Fruit fly (Drosophila melanogaster) whole organism, prepupa: Measurements from ENCODE around the gene CG3552.

Experiments
- CG11902 ChIP-seq: fragments of 200-800 bp; sonication (Bioruptor generic); optimal IDR thresholded peaks from 3 replicates; lab custom pipeline; 2016; ENCODE audit warnings: missing biosample characterization, missing genetic modification characterization
- CG15336 ChIP-seq: fragments of 200-800 bp; sonication (Bioruptor generic); IDR thresholded peaks from 2 replicates; pipeline ENCODE4 v1.3.6; 2022; ENCODE audit warnings: missing biosample characterization, missing genetic modification characterization
- CG1621 ChIP-seq: fragments of 200-800 bp; sonication (Bioruptor generic); optimal IDR thresholded peaks from 3 replicates; lab custom pipeline; 2018; ENCODE audit warnings: missing biosample characterization, mild to moderate bottlenecking, missing genetic modification characterization
- CG3032 ChIP-seq: fragments of 200-800 bp; optimal IDR thresholded peaks from 2 replicates; lab custom pipeline; 2019; ENCODE audit warnings: missing biosample characterization, mild to moderate bottlenecking, missing genetic modification characterization, moderate library complexity
- CG31627 ChIP-seq: fragments of 200-800 bp; sonication (Bioruptor generic); optimal IDR thresholded peaks from 3 replicates; lab custom pipeline; 2016; ENCODE audit warnings: missing biosample characterization, missing genetic modification characterization
- CG32006 ChIP-seq: fragments of 200-800 bp; sonication (Bioruptor generic); optimal IDR thresholded peaks from 3 replicates; lab custom pipeline; 2017; ENCODE audit warnings: missing biosample characterization, mild to moderate bottlenecking, missing genetic modification characterization
- CG3919 ChIP-seq: fragments of 200-800 bp; sonication (Bioruptor generic); optimal IDR thresholded peaks from 3 replicates; lab custom pipeline; 2016; ENCODE audit warnings: missing biosample characterization, missing genetic modification characterization
- CG4318 ChIP-seq: fragments of 200-800 bp; sonication (Bioruptor generic); optimal IDR thresholded peaks from 3 replicates; lab custom pipeline; 2017; ENCODE audit warnings: missing biosample characterization, mild to moderate bottlenecking, missing genetic modification characterization
- CG6163 ChIP-seq: fragments of 200-800 bp; sonication (Bioruptor generic); IDR thresholded peaks from 3 replicates; pipeline ENCODE4 v1.3.6; 2022; ENCODE audit warnings: missing biosample characterization, missing genetic modification characterization
- CG6276 ChIP-seq: fragments of 200-800 bp; sonication (Bioruptor generic); optimal IDR thresholded peaks from 2 replicates; lab custom pipeline; 2017; ENCODE audit warnings: missing biosample characterization, mild to moderate bottlenecking, missing genetic modification characterization
- CG6808 ChIP-seq: fragments of 200-800 bp; sonication (Bioruptor generic); optimal IDR thresholded peaks from 3 replicates; lab custom pipeline; 2017; ENCODE audit warnings: missing biosample characterization, missing genetic modification characterization, mild to moderate bottlenecking, moderate library complexity, missing genetic modification reagents
- CG7368 ChIP-seq: fragments of 200-800 bp; sonication (Bioruptor generic); optimal IDR thresholded peaks from 3 replicates; lab custom pipeline; 2016; ENCODE audit warnings: missing biosample characterization, missing genetic modification characterization
- CG8119 ChIP-seq: fragments of 200-800 bp; sonication (Bioruptor generic); IDR thresholded peaks from 3 replicates; pipeline ENCODE4 v1.3.6; 2022; ENCODE audit warnings: missing biosample characterization, missing genetic modification characterization
- CG8319 ChIP-seq: fragments of 200-800 bp; sonication (Bioruptor generic); optimal IDR thresholded peaks from 3 replicates; lab custom pipeline; 2016; ENCODE audit warnings: missing biosample characterization, missing genetic modification characterization
- CG8632 ChIP-seq: fragments of 200-800 bp; sonication (Bioruptor generic); optimal IDR thresholded peaks from 3 replicates; lab custom pipeline; 2016; ENCODE audit warnings: missing biosample characterization, missing genetic modification characterization
- Eip75B ChIP-seq: fragments of 200-800 bp; sonication (Bioruptor generic); optimal IDR thresholded peaks from 3 replicates; lab custom pipeline; 2016; ENCODE audit warnings: missing biosample characterization, missing genetic modification characterization
- Eip78C ChIP-seq: fragments of 200-800 bp; sonication (Bioruptor generic); peaks from one replicate; lab custom pipeline; 2016; ENCODE audit warnings: missing biosample characterization, missing genetic modification characterization
- Gug ChIP-seq: fragments of 200-800 bp; sonication (Bioruptor generic); IDR thresholded peaks from 2 replicates; pipeline ENCODE4 v1.3.6; 2022; ENCODE audit warnings: missing biosample characterization, missing genetic modification characterization
- Hr39 ChIP-seq: fragments of 200-800 bp; sonication (Bioruptor generic); optimal IDR thresholded peaks from 2 replicates; lab custom pipeline; 2016; ENCODE audit warnings: missing biosample characterization, missing genetic modification characterization
- Hr4 ChIP-seq: fragments of 200-800 bp; sonication (Bioruptor generic); optimal IDR thresholded peaks from 3 replicates; lab custom pipeline; 2016; ENCODE audit warnings: missing biosample characterization, missing genetic modification characterization
- Met ChIP-seq: fragments of 200-800 bp; sonication (Bioruptor generic); optimal IDR thresholded peaks from 3 replicates; lab custom pipeline; 2016; ENCODE audit warnings: missing biosample characterization, missing genetic modification characterization
- OdsH ChIP-seq: fragments of 200-800 bp; sonication (Bioruptor generic); optimal IDR thresholded peaks from 3 replicates; lab custom pipeline; 2016; ENCODE audit warnings: missing biosample characterization, missing genetic modification characterization
- Smox ChIP-seq: fragments of 200-800 bp; sonication (Bioruptor generic); optimal IDR thresholded peaks from 3 replicates; lab custom pipeline; 2016; ENCODE audit warnings: missing biosample characterization, missing genetic modification characterization
- Sox102F ChIP-seq: fragments of 200-800 bp; sonication (Bioruptor generic); optimal IDR thresholded peaks from 2 replicates; lab custom pipeline; 2016; ENCODE audit warnings: missing biosample characterization, mild to moderate bottlenecking, missing genetic modification characterization
- Sox15 ChIP-seq: fragments of 200-800 bp; sonication (Bioruptor generic); optimal IDR thresholded peaks from 3 replicates; lab custom pipeline; 2016; ENCODE audit warnings: missing biosample characterization, missing genetic modification characterization
- achi ChIP-seq: fragments of 200-800 bp; sonication (Bioruptor generic); optimal IDR thresholded peaks from 3 replicates; lab custom pipeline; 2016; ENCODE audit warnings: missing biosample characterization, missing genetic modification characterization
- acj6 ChIP-seq: fragments of 200-800 bp; sonication (Bioruptor generic); optimal IDR thresholded peaks from 3 replicates; lab custom pipeline; 2016; ENCODE audit warnings: missing biosample characterization, missing genetic modification characterization
- dac ChIP-seq: fragments of 200-800 bp; sonication (Bioruptor generic); optimal IDR thresholded peaks from 2 replicates; lab custom pipeline; 2017; ENCODE audit warnings: missing biosample characterization, mild to moderate bottlenecking, missing genetic modification characterization
- esn ChIP-seq: fragments of 200-800 bp; sonication (Bioruptor generic); optimal IDR thresholded peaks from 2 replicates; lab custom pipeline; 2016; ENCODE audit warnings: missing biosample characterization, mild to moderate bottlenecking, missing genetic modification characterization, moderate library complexity
- fd59A ChIP-seq: fragments of 200-800 bp; sonication (Bioruptor generic); optimal IDR thresholded peaks from 2 replicates; lab custom pipeline; 2017; ENCODE audit warnings: missing biosample characterization, mild to moderate bottlenecking, missing genetic modification characterization, missing genetic modification reagents
- fd85E ChIP-seq: fragments of 200-800 bp; sonication (Bioruptor generic); optimal IDR thresholded peaks from 3 replicates; lab custom pipeline; 2016; ENCODE audit warnings: missing biosample characterization, missing genetic modification characterization
- fkh ChIP-seq: fragments of 200-800 bp; sonication (Bioruptor generic); optimal IDR thresholded peaks from 3 replicates; lab custom pipeline; 2017; ENCODE audit warnings: missing biosample characterization, mild to moderate bottlenecking, missing genetic modification characterization, moderate library complexity
- lz ChIP-seq: fragments of 200-800 bp; sonication (Bioruptor generic); optimal IDR thresholded peaks from 3 replicates; lab custom pipeline; 2016; ENCODE audit warnings: missing biosample characterization, missing genetic modification characterization
- net ChIP-seq: fragments of 200-800 bp; sonication (Bioruptor generic); optimal IDR thresholded peaks from 3 replicates; lab custom pipeline; 2016; ENCODE audit warnings: missing biosample characterization, missing genetic modification characterization
- pdm3 ChIP-seq: fragments of 200-800 bp; sonication (Bioruptor generic); optimal IDR thresholded peaks from 3 replicates; lab custom pipeline; 2016; ENCODE audit warnings: missing biosample characterization, missing genetic modification characterization
- salr ChIP-seq, 2 experiments: fragments of 200-800 bp; sonication (Bioruptor generic); optimal IDR thresholded peaks; 3 replicates each; lab custom pipeline; 2016 to 2018; ENCODE audit warnings: missing biosample characterization in 2 of 2, missing genetic modification characterization in 2 of 2, mild to moderate bottlenecking in 1 of 2
- ss ChIP-seq, 2 experiments: fragments of 200-800 bp; sonication (Bioruptor generic); optimal IDR thresholded peaks; 2 replicates in 1 of 2; 3 replicates in 1 of 2; lab custom pipeline; 2017 to 2018; ENCODE audit warnings: mild to moderate bottlenecking in 2 of 2, missing biosample characterization in 2 of 2, missing genetic modification characterization in 2 of 2, moderate library complexity in 1 of 2
- svp ChIP-seq: fragments of 200-800 bp; sonication (Bioruptor generic); peaks from one replicate; lab custom pipeline; 2016; ENCODE audit warnings: missing biosample characterization, missing genetic modification characterization

The CG3552 gene

dm6 chr3L:9462794-9463193 lies 6.7 kb downstream of the CG3552 start (continued):
- peak; percentile 44; the same call in 2 of the 3 replicates for TF ChIP-seq CG8119 (GFP tag; lab: Robert Waterston, UW)
- TF ChIP-seq svp (GFP tag; lab: Kevin White, UChicago) = no peak
- no peak for TF ChIP-seq CG7368 (GFP tag; lab: Kevin White, UChicago)
- TF ChIP-seq CG3919 (GFP tag; lab: Kevin White, UChicago) = no peak
- no peak for TF ChIP-seq Met (GFP tag; lab: Kevin White, UChicago)
- TF ChIP-seq CG6808 (GFP tag; lab: Kevin White, UChicago) = peak; percentile 78
- peak in 1 of 2 experiments; percentile 21 for TF ChIP-seq salr (GFP tag; optimal IDR thresholded peaks at IDR 0.05; lab: Kevin White, UChicago)
- TF ChIP-seq CG8319 (GFP tag; lab: Kevin White, UChicago) = no peak
- TF ChIP-seq Sox15 (GFP tag; lab: Kevin White, UChicago) = no peak
- TF ChIP-seq lz (GFP tag; lab: Kevin White, UChicago) = no peak
- TF ChIP-seq fd85E (GFP tag; lab: Kevin White, UChicago) = no peak
- TF ChIP-seq CG15336 (GFP tag; lab: Robert Waterston, UW) = no peak
- no peak for TF ChIP-seq fkh (GFP tag; lab: Kevin White, UChicago)
- no peak for TF ChIP-seq CG31627 (GFP tag; lab: Kevin White, UChicago)
- TF ChIP-seq CG11902 (GFP tag; lab: Kevin White, UChicago) = no peak
- no peak for TF ChIP-seq pdm3 (GFP tag; lab: Kevin White, UChicago)
- no peak for TF ChIP-seq CG6276 (GFP tag; lab: Kevin White, UChicago)
- TF ChIP-seq, all 60 proteins: peak for 13

DNA sequence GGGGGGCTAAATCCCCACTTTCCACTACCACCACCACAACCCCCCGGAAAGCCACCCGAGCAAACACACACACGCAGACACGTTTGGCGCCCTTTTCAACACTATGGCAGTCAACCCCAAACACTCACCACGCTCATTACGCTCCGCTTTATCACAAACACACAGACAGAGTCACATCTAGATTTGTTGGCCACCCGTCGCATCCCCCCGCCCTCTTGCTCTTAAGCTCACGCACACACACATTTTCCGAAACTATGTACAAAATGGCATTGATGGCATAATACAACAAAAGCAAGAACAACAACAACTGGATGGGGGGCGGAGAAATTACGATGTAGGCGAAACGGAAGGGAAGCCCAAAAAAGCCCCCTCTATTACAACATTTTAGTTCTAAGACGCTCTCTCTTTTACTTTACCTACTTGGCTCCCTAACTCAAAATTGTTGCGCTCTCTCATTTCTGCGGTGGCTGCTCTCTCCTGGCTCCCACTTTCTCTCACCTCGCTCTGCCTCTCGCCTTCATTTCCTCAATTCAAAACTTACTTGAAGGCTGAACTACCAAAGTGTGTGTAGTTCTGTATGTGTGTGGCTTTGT lies 9.6 kb downstream of the CG3552 start:
- TF ChIP-seq fkh (GFP tag; lab: Kevin White, UChicago) (peak; percentile 74), CG32006 (GFP tag; lab: Kevin White, UChicago) (no peak)

DNA sequence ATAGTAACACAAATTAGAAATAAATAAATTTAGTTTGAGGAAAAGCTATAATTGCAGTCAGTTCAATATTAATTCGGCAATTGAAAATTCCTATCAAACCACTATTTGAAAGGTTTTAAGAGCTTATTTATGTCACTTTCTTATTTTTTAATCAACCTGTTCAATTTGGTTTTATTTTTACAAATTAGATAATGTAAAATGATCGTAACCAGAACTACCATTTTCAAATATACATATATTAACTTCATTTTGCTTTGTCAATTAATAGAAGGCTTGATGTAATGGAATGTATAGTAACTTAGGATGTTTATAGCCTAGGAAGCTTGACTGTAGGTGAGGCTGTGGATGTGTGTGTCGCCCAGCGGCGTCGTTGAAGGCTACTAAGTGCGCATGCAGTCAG lies 10.5 kb downstream of the CG3552 start:
- peak; percentile 10 for TF ChIP-seq net
- TF ChIP-seq Smox (GFP tag; lab: Kevin White, UChicago) = peak; percentile 10
- TF ChIP-seq ss (GFP tag; optimal IDR thresholded peaks at IDR 0.05; lab: Kevin White, UChicago) = no peak
- TF ChIP-seq CG3032 (tag; lab: Kevin White, UChicago) = peak; percentile 3
- peak; percentile 6 for TF ChIP-seq pdm3 (GFP tag; lab: Kevin White, UChicago)
- TF ChIP-seq svp (GFP tag; lab: Kevin White, UChicago) = no peak
- TF ChIP-seq OdsH = peak; percentile 20
- TF ChIP-seq esn (GFP tag; lab: Kevin White, UChicago) = peak; percentile 6
- TF ChIP-seq CG4318 (GFP tag; lab: Kevin White, UChicago) = no peak
- no peak for TF ChIP-seq Eip75B
- TF ChIP-seq acj6 (GFP tag; lab: Kevin White, UChicago) = peak; percentile 2
- peak; percentile 6 for TF ChIP-seq CG6276 (GFP tag; lab: Kevin White, UChicago)
- TF ChIP-seq achi = peak; percentile 2
- peak; percentile 38 for TF ChIP-seq Hr4 (GFP tag; lab: Kevin White, UChicago)
- peak; percentile 73 for TF ChIP-seq Eip78C
- peak; percentile 18 for TF ChIP-seq CG3919 (GFP tag; lab: Kevin White, UChicago)
- peak; percentile 52 for TF ChIP-seq CG32006 (GFP tag; lab: Kevin White, UChicago)

DNA sequence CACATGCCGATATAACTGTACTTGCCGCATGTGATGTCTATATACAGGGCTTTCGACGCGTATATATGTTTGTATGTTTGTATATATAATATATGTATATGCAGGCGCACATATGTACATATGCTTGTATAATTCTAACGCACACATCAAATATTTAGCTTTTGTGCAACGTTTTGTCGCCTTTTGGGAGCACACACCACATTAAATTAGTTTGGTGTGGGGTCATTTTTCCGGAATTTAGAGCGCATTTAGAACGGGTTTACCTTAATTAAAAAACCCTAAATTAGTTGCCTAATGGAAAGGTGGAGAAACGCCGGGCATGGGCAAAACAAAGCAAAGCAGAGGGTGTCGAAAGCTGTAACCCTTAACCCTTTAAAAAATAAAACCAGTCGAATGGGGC lies 11.1 kb downstream of the CG3552 start:
- TF ChIP-seq lz (GFP tag; lab: Kevin White, UChicago) = no peak
- no peak for TF ChIP-seq fd59A
- no peak for TF ChIP-seq CG8119 (GFP tag; lab: Robert Waterston, UW)
- TF ChIP-seq salr (GFP tag; optimal IDR thresholded peaks at IDR 0.05; lab: Kevin White, UChicago) = no peak
- TF ChIP-seq Sox102F = no peak
- no peak for TF ChIP-seq CG15336 (GFP tag; lab: Robert Waterston, UW)
- no peak for TF ChIP-seq CG6808 (GFP tag; lab: Kevin White, UChicago)
- no peak for TF ChIP-seq CG6163 (GFP tag; lab: Robert Waterston, UW)
- no peak for TF ChIP-seq Gug (GFP tag; lab: Robert Waterston, UW)
- TF ChIP-seq CG1621 (tag; lab: Kevin White, UChicago) = no peak
- no peak for TF ChIP-seq Hr39 (GFP tag; lab: Kevin White, UChicago)
- no peak for TF ChIP-seq CG32006 (GFP tag; lab: Kevin White, UChicago)
- no peak for TF ChIP-seq Hr4 (GFP tag; lab: Kevin White, UChicago)
- no peak for TF ChIP-seq Eip75B
- no peak for TF ChIP-seq CG3032 (tag; lab: Kevin White, UChicago)
- TF ChIP-seq CG8632 (GFP tag; lab: Kevin White, UChicago) = no peak
- TF ChIP-seq dac = no peak
- no peak for TF ChIP-seq esn (GFP tag; lab: Kevin White, UChicago)
